Fruit fly (Drosophila melanogaster) whole organism: ENCODE measurements around the gene Acf.

Source experiments
- CG8478 ChIP-seq: fragments of >200 bp; optimal IDR thresholded peaks from 2 replicates; lab custom pipeline; 2018; ENCODE audit warnings: inconsistent platforms
- psq ChIP-seq: fragments of >200 bp; optimal IDR thresholded peaks from 2 replicates; lab custom pipeline; 2017

DNA sequence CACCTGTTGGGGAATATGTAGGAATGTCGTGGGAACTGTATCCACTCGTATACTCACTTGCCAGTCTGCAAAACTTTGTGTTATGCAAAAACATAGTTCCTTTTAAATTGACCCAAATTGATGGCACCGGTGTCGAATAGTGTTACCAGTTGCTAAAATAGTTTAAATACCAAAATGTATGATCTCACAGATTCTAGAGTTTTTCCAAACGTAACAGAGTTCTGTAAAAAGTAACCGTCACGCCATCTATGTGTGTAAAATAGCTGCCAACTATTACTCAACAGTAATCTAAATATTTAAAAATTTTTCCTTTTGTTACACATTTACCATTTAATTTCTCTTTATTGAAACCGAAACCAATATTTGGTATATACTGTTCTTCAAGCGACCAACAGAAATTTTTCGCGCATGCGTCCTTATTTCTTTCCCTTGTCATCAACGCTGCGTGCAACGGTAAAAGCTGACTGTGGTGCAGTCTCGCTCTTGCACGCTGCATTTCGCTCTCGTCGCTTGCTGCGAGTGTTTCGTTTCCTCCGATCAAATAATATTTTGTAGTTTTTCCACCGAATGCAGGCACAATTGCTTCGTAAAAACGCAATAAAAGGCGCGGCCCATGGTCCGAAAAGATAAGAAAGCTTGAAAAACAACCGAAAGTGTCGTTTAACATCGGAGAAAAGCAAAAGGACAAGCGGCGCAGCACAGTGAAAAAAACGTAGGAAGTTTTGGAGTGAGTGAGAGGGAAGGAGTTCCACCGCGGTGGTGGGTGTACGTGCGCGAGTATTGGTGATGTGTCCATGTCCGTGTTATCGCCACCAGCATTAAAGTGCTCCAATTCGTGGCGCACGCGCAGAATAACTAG lies 18.6 kb downstream of the Acf start, which contains the start of the genes FeCH and RhoGAP100F:
- no peak for TF ChIP-seq psq (lab: Kevin White, UChicago)
- no peak for TF ChIP-seq CG8478
